Worm (Caenorhabditis elegans) whole organism, dauer: ENCODE measurements around the gene F22E5.22.

ENCODE experiments used
- unc-62 ChIP-seq: sonication (generic microtip); optimal IDR thresholded peaks from 2 replicates; lab custom pipeline; 2017; ENCODE audit warnings: missing biosample characterization, missing genetic modification reagents, missing genetic modification characterization

Gene F22E5.22

DNA sequence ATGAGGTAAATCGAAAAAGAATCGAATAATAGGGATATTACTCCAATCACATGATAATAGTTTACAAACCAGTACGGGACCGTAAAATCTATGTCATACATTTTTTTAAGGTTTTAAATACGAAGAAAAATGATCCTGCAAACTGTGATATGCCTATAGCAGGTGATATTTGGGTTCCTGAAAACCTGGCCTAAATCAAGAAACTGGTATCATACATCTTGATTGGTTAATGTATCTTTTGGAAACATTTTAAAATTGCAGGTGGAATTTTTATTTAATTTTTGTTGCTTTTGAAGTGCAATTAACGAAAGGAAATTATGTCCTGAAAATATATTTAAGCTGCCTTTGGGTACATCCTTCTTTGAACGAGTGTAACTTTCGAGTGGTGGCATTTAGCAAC is 34.5 kb downstream of the F22E5.22 start, which contains the start of gene sri-61:
sri-61 (minus strand) TSS at position 101 of the 400 bp plus-strand sequence.
- no peak for TF ChIP-seq unc-62

DNA sequence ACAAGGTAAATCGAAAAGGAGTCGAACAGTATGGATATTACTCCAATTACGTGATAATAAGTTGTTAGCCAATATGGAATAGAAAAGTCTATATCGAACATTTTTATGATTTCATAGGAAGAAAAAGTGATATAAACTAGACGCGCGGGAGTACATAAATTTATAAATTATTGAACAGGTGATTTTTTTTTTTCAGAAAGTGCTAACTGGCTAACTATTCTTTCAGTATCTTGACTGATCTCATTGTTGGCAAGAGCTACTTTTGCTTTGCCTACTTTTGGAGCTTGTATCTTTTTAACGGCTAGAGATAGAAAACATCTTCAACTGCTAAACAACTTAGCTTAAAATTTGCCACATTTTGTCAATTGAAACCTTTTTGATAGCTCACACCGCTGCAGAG is 37.1 kb downstream of the F22E5.22 start, which contains the start of gene sri-60:
sri-60 (minus strand) TSS at position 101 of the 400 bp plus-strand sequence.
- TF ChIP-seq unc-62, result no peak

DNA sequence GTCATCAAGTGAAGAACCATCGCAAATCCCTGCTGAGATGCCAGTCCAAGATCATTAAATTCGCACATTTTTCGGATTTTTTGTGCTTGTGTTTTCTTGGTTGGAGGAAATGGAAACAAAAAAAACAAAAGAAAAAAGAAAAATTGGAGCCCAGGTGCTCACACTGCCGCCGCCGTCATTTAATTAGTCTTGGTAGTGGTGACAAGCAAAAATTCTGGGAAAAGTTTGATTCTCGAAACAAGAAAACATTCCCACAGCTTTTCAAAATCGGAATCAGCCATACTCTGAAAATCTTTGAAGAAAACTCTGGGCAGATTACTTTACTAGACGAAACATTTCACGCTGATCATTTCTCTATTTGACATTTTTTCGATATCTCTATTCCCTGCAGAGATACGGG is 39.5 kb downstream of the F22E5.22 start, which contains the start of gene srh-128:
srh-128 (minus strand) TSS at position 101 of the 400 bp plus-strand sequence.
- no peak for TF ChIP-seq unc-62

DNA sequence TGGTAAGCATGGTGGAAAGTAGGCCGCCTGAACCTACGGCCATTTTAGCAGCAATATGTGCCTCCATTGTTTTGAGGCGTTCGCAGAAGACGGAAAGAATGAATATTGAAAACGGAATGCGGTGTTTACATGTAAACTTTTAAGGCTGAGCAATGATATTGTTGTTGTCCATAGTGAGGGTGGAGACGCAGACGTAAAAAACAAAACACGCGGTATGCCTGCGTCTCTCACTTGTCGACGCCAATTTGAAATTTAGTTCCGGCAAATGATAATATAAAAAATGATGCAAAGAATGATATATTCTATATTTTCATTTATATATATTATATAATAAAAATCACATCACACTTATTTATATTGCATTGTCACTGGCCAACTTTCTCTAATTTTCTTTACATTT is 42.2 kb downstream of the F22E5.22 start, which contains the start of gene Y47G7B.2:
Y47G7B.2 (minus strand) TSS at position 143 of the 400 bp plus-strand sequence.
- no peak for TF ChIP-seq unc-62

DNA sequence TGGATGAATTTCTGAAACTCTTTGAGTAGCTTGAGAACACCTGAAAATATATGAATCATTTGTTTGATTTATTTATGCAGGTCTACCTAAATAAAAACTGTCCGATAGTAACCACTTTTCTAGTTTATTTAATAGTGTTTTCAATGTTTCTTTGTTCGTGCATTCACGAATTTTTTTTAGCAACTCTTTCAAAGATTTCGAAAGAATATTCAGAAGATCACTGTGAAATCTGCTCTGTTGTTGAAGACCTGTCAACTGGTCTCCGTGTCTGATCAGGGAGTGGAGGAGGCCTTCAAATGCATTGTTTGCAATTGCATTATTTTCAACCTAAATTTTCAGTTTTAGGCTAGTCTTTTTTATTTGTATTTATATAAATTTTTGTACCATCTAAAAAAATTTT is 44.2 kb downstream of the F22E5.22 start, which contains the start of gene T05A8.1:
T05A8.1 (minus strand) TSS at position 101 of the 400 bp plus-strand sequence.
- no peak for TF ChIP-seq unc-62

DNA sequence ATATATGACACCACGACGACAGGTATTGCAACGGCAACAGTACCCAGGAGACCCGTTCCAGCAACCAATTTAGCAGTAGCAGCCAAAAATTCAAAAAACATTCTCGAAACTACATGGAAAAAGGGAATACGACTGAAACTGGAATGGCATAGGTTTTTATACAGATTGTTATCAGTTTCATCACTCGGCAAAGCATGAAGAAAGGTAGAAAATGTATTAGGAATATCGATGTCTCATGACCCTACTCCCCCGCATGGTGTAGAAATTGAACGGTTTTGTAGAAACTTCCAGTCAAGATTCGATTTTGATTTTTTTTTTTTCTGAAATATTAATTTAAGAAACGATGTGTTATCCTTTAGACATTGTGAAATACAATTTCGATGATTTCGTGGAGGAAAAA is 45.2 kb downstream of the F22E5.22 start, which contains the start of gene T05A8.2:
T05A8.2 (minus strand) TSS at position 101 of the 400 bp plus-strand sequence.
- no peak for TF ChIP-seq unc-62
